Worm (Caenorhabditis elegans) whole organism, L1 larva: ENCODE measurements around the gene ire-1.

Experiments
- F16B12.6 ChIP-seq: fragments of 150-350 bp; optimal IDR thresholded peaks from 2 replicates; lab custom pipeline; 2014; ENCODE audit warnings: missing biosample characterization, missing genetic modification characterization
- Y116A8C.19 ChIP-seq: sonication (generic microtip); optimal IDR thresholded peaks from 2 replicates; lab custom pipeline; 2016; ENCODE audit warnings: missing compliant biosample characterization, missing genetic modification characterization, borderline replicate concordance
- ceh-63 ChIP-seq: fragments of 200-800 bp; sonication (Bioruptor generic); optimal IDR thresholded peaks from 2 replicates; lab custom pipeline; 2018; ENCODE audit warnings: mild to moderate bottlenecking, missing genetic modification characterization, missing compliant biosample characterization
- ceh-8 ChIP-seq: fragments of 200-800 bp; sonication (Bioruptor generic); optimal IDR thresholded peaks from 2 replicates; lab custom pipeline; 2018; ENCODE audit warnings: mild to moderate bottlenecking, missing genetic modification characterization, moderate library complexity, missing compliant biosample characterization
- ceh-82 ChIP-seq, 3 experiments: fragments of 150-350 bp in 1 of 3; sonication (generic microtip) in 2 of 3; optimal IDR thresholded peaks; 2 replicates each; lab custom pipeline; 2014 to 2017; ENCODE audit warnings: missing biosample characterization in 3 of 3, missing genetic modification characterization in 3 of 3
- ceh-88 ChIP-seq: fragments of 200-800 bp; sonication (Bioruptor generic); IDR thresholded peaks from 2 replicates; pipeline ENCODE4 v1.3.6; 2022; ENCODE audit warnings: missing genetic modification characterization, missing compliant biosample characterization
- ceh-90 ChIP-seq: sonication (generic microtip); optimal IDR thresholded peaks from 2 replicates; lab custom pipeline; 2016; ENCODE audit warnings: missing genetic modification characterization, missing compliant biosample characterization
- ces-1 ChIP-seq: fragments of 150-350 bp; optimal IDR thresholded peaks from 2 replicates; lab custom pipeline; 2014; ENCODE audit warnings: missing biosample characterization, missing genetic modification reagents, missing genetic modification characterization
- dpl-1 ChIP-seq, 3 experiments: fragments of 150-350 bp in 2 of 3; sonication (generic microtip) in 1 of 3; optimal IDR thresholded peaks; 2 replicates each; lab custom pipeline; 2014 to 2017; ENCODE audit warnings: missing biosample characterization in 3 of 3, missing genetic modification characterization in 3 of 3, missing genetic modification reagents in 3 of 3
- dsc-1 ChIP-seq: sonication (generic microtip); optimal IDR thresholded peaks from 2 replicates; lab custom pipeline; 2016; ENCODE audit warnings: mild to moderate bottlenecking, missing genetic modification characterization, missing compliant biosample characterization
- efl-1 ChIP-seq, 4 experiments: fragments of 150-350 bp; optimal IDR thresholded peaks in 3 of 4; peaks in 1 of 4; 1 replicate in 1 of 4; 2 replicates in 3 of 4; lab custom pipeline; 2014; ENCODE audit warnings: missing biosample characterization in 2 of 4, missing genetic modification characterization in 2 of 4, missing genetic modification reagents in 2 of 4
- efl-3 ChIP-seq: fragments of 200-800 bp; sonication (Bioruptor generic); optimal IDR thresholded peaks from 2 replicates; lab custom pipeline; 2018; ENCODE audit warnings: mild to moderate bottlenecking, missing genetic modification characterization, missing compliant biosample characterization
- egl-27 ChIP-seq, 2 experiments: fragments of 150-350 bp in 1 of 2; sonication (generic microtip); optimal IDR thresholded peaks; 3 replicates each; lab custom pipeline; 2017 to 2018; ENCODE audit warnings: missing biosample characterization in 2 of 2, missing genetic modification characterization in 2 of 2, missing genetic modification reagents in 2 of 2
- elt-3 ChIP-seq, 6 experiments: fragments of 150-350 bp in 1 of 6; sonication (generic microtip); optimal IDR thresholded peaks; 2 replicates each; lab custom pipeline; 2017 to 2018; ENCODE audit warnings: missing biosample characterization in 6 of 6, missing genetic modification characterization in 6 of 6, inconsistent platforms in 1 of 6
- fkh-10 ChIP-seq: sonication (generic microtip); optimal IDR thresholded peaks from 2 replicates; lab custom pipeline; 2017; ENCODE audit warnings: missing biosample characterization, missing genetic modification reagents, missing genetic modification characterization
- fkh-8 ChIP-seq: sonication (generic microtip); optimal IDR thresholded peaks from 2 replicates; lab custom pipeline; 2016; ENCODE audit warnings: mild to moderate bottlenecking, missing genetic modification characterization, missing compliant biosample characterization
- grh-1 ChIP-seq: fragments of 200-800 bp; sonication (Bioruptor generic); IDR thresholded peaks from 2 replicates; pipeline ENCODE4 v1.3.6; 2022; ENCODE audit warnings: missing genetic modification reagents, missing genetic modification characterization, missing compliant biosample characterization
- hlh-17 ChIP-seq: fragments of 200-800 bp; sonication (Bioruptor generic); optimal IDR thresholded peaks from 2 replicates; lab custom pipeline; 2018; ENCODE audit warnings: missing genetic modification characterization, mild to moderate bottlenecking, missing compliant biosample characterization, moderate library complexity, borderline replicate concordance
- hlh-4 ChIP-seq: sonication (generic microtip); optimal IDR thresholded peaks from 2 replicates; lab custom pipeline; 2016; ENCODE audit warnings: mild to moderate bottlenecking, missing genetic modification characterization, missing compliant biosample characterization
- hpl-2 ChIP-seq: fragments of 150-350 bp; optimal IDR thresholded peaks from 2 replicates; lab custom pipeline; 2014; ENCODE audit warnings: missing biosample characterization, missing genetic modification reagents, missing genetic modification characterization
- irx-1 ChIP-seq: sonication (generic microtip); optimal IDR thresholded peaks from 2 replicates; lab custom pipeline; 2016; ENCODE audit warnings: missing genetic modification characterization, missing compliant biosample characterization
- jun-1 ChIP-seq: fragments of 150-350 bp; optimal IDR thresholded peaks from 2 replicates; lab custom pipeline; 2014; ENCODE audit warnings: missing biosample characterization, missing genetic modification reagents, missing genetic modification characterization
- lin-13 ChIP-seq: fragments of 150-350 bp; optimal IDR thresholded peaks from 2 replicates; lab custom pipeline; 2014; ENCODE audit warnings: missing biosample characterization, missing genetic modification reagents, missing genetic modification characterization
- lin-14 ChIP-seq: fragments of 200-800 bp; sonication (Bioruptor generic); optimal IDR thresholded peaks from 2 replicates; lab custom pipeline; 2018; ENCODE audit warnings: mild to moderate bottlenecking, missing genetic modification characterization, moderate library complexity, missing compliant biosample characterization
- lin-35 ChIP-seq, 2 experiments: fragments of 150-350 bp; optimal IDR thresholded peaks; 2 replicates each; lab custom pipeline; 2014; ENCODE audit warnings: missing biosample characterization in 2 of 2, missing genetic modification characterization in 2 of 2, missing genetic modification reagents in 2 of 2
- lir-3 ChIP-seq: sonication (generic microtip); optimal IDR thresholded peaks from 2 replicates; lab custom pipeline; 2016; ENCODE audit warnings: mild to moderate bottlenecking, missing genetic modification characterization, moderate library complexity, missing compliant biosample characterization; ENCODE audit not compliant: poor library complexity
- lsy-2 ChIP-seq, 2 experiments: fragments of 150-350 bp; optimal IDR thresholded peaks; 2 replicates each; lab custom pipeline; 2014; ENCODE audit warnings: missing biosample characterization in 2 of 2, missing genetic modification characterization in 2 of 2
- mep-1 ChIP-seq: fragments of 150-350 bp; optimal IDR thresholded peaks from 2 replicates; lab custom pipeline; 2014; ENCODE audit warnings: missing biosample characterization, missing genetic modification characterization
- nhr-11 ChIP-seq: fragments of 150-350 bp; optimal IDR thresholded peaks from 2 replicates; lab custom pipeline; 2014; ENCODE audit warnings: missing biosample characterization, missing genetic modification characterization
- nhr-237 ChIP-seq: fragments of 150-350 bp; optimal IDR thresholded peaks from 2 replicates; lab custom pipeline; 2014; ENCODE audit warnings: missing biosample characterization, missing genetic modification characterization
- nhr-47 ChIP-seq: sonication (generic microtip); optimal IDR thresholded peaks from 2 replicates; lab custom pipeline; 2016; ENCODE audit warnings: mild to moderate bottlenecking, missing genetic modification characterization, moderate library complexity, missing compliant biosample characterization
- nhr-76 ChIP-seq: sonication (generic microtip); optimal IDR thresholded peaks from 2 replicates; lab custom pipeline; 2017; ENCODE audit warnings: missing biosample characterization, missing genetic modification characterization
- nhr-85 ChIP-seq: sonication (generic microtip); peaks from one replicate; lab custom pipeline; 2016; ENCODE audit warnings: missing genetic modification characterization, inconsistent platforms, missing compliant biosample characterization
- nhr-90 ChIP-seq: sonication (generic microtip); optimal IDR thresholded peaks from 2 replicates; lab custom pipeline; 2016; ENCODE audit warnings: mild to moderate bottlenecking, missing genetic modification characterization, missing compliant biosample characterization; ENCODE audit not compliant: poor library complexity
- pag-3 ChIP-seq: sonication (generic microtip); optimal IDR thresholded peaks from 2 replicates; lab custom pipeline; 2017; ENCODE audit warnings: missing genetic modification characterization, mild to moderate bottlenecking, missing compliant biosample characterization, antibody characterized with exemption, borderline replicate concordance; ENCODE audit not compliant: insufficient read depth
- pax-3 ChIP-seq: fragments of 200-800 bp; sonication (Bioruptor generic); optimal IDR thresholded peaks from 2 replicates; lab custom pipeline; 2018; ENCODE audit warnings: mild to moderate bottlenecking, missing genetic modification characterization, moderate library complexity, missing compliant biosample characterization
- pqm-1 ChIP-seq: sonication (generic microtip); optimal IDR thresholded peaks from 3 replicates; lab custom pipeline; 2017; ENCODE audit warnings: missing biosample characterization, missing genetic modification characterization
- snpc-4 ChIP-seq: fragments of 150-350 bp; optimal IDR thresholded peaks from 2 replicates; lab custom pipeline; 2014; ENCODE audit warnings: missing biosample characterization, missing genetic modification characterization
- snu-23 ChIP-seq: sonication (generic microtip); optimal IDR thresholded peaks from 2 replicates; lab custom pipeline; 2016; ENCODE audit warnings: missing genetic modification characterization, missing compliant biosample characterization
- sptf-1 ChIP-seq: fragments of 150-350 bp; optimal IDR thresholded peaks from 2 replicates; lab custom pipeline; 2014; ENCODE audit warnings: missing biosample characterization, missing genetic modification characterization
- swsn-7 ChIP-seq: sonication (generic microtip); optimal IDR thresholded peaks from 2 replicates; lab custom pipeline; 2016; ENCODE audit warnings: missing genetic modification characterization, missing compliant biosample characterization
- tbx-2 ChIP-seq: sonication (generic microtip); optimal IDR thresholded peaks from 2 replicates; lab custom pipeline; 2016; ENCODE audit warnings: missing genetic modification characterization, missing compliant biosample characterization
- unc-130 ChIP-seq: fragments of 150-350 bp; optimal IDR thresholded peaks from 2 replicates; lab custom pipeline; 2017; ENCODE audit warnings: missing biosample characterization, missing genetic modification characterization, inconsistent platforms
- unc-30 ChIP-seq: sonication (generic microtip); optimal IDR thresholded peaks from 2 replicates; lab custom pipeline; 2017; ENCODE audit warnings: missing biosample characterization, missing genetic modification characterization
- unc-62 ChIP-seq: fragments of 150-350 bp; optimal IDR thresholded peaks from 2 replicates; lab custom pipeline; 2014; ENCODE audit warnings: missing biosample characterization, missing genetic modification reagents, missing genetic modification characterization
- unc-86 ChIP-seq: sonication (generic microtip); optimal IDR thresholded peaks from 2 replicates; lab custom pipeline; 2016; ENCODE audit warnings: missing genetic modification characterization, missing compliant biosample characterization
- unc-98 ChIP-seq: fragments of 200-800 bp; sonication (Bioruptor generic); IDR thresholded peaks from 2 replicates; pipeline ENCODE4 v1.3.6; 2022; ENCODE audit warnings: missing genetic modification characterization, missing compliant biosample characterization
- vab-15 ChIP-seq: sonication (generic microtip); optimal IDR thresholded peaks from 2 replicates; lab custom pipeline; 2017; ENCODE audit warnings: missing genotype, mild to moderate bottlenecking, missing genetic modification characterization, missing compliant biosample characterization
- xbp-1 ChIP-seq: sonication (generic microtip); optimal IDR thresholded peaks from 2 replicates; lab custom pipeline; 2016; ENCODE audit warnings: missing genetic modification characterization, missing compliant biosample characterization
- zip-4 ChIP-seq: fragments of 200-800 bp; sonication (Bioruptor generic); optimal IDR thresholded peaks from 2 replicates; lab custom pipeline; 2018; ENCODE audit warnings: mild to moderate bottlenecking, missing genetic modification characterization, moderate library complexity, missing compliant biosample characterization
- ztf-11 ChIP-seq, 2 experiments: sonication (generic microtip); optimal IDR thresholded peaks; 2 replicates each; lab custom pipeline; 2016 to 2017; ENCODE audit warnings: missing genetic modification characterization in 2 of 2, missing biosample characterization in 1 of 2, missing compliant biosample characterization in 1 of 2
- ztf-4 ChIP-seq: fragments of 150-350 bp; optimal IDR thresholded peaks from 2 replicates; lab custom pipeline; 2014; ENCODE audit warnings: missing biosample characterization, missing genetic modification characterization

ire-1 gene

DNA sequence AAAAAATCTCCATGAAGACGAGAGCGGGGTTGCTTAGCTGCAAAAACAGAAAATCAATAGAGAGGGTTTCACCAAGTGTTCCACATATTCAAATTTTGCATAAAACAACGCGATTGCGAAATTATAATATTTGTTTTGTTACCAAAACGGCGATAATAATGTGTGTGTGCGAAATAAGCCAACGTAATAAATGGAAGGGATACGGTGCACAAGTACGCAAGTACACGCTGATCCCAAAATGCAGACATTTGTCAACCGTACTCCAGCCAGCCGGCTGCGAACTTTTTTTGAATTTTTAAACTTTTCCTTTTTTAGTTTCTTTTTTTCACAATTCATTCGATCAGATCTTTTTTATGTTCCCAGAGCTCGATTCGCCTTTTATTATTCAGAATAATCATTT lies at the start of gene ire-1:
Gene ire-1, minus strand, starts transcription at position 44 of the 400 bp plus-strand sequence.
- TF ChIP-seq irx-1 (tag; lab: Kevin White, UChicago) (no peak), jun-1 (tag; lab: Kevin White, UChicago) (peak; percentile 12), unc-130 (tag; lab: Kevin White, UChicago) (peak; percentile 80), unc-30 (tag; lab: Kevin White, UChicago) (no peak), dpl-1 (GFP tag; optimal IDR thresholded peaks at IDR 0.05; lab: Kevin White, UChicago) (peak; percentile 54 to 75 (median 70)), grh-1 (GFP tag; lab: Robert Waterston, UW) (no peak), lin-35 (GFP tag; optimal IDR thresholded peaks at IDR 0.05; lab: Kevin White, UChicago) (peak; percentile 71 to 88), fkh-8 (tag; lab: Kevin White, UChicago) (peak; percentile 48), pag-3 (no peak), nhr-11 (tag; lab: Kevin White, UChicago) (no peak), hpl-2 (no peak), tbx-2 (tag; lab: Kevin White, UChicago) (peak; percentile 26), nhr-90 (tag; lab: Kevin White, UChicago) (no peak), nhr-85 (tag; lab: Kevin White, UChicago) (no peak), swsn-7 (tag; lab: Kevin White, UChicago) (peak; percentile 50), dsc-1 (peak; percentile 9), efl-3 (GFP tag; lab: Kevin White, UChicago) (no peak), Y116A8C.19 (no peak), nhr-47 (peak; percentile 52), lir-3 (tag; lab: Kevin White, UChicago) (no peak), elt-3 (tag; optimal IDR thresholded peaks at IDR 0.05; lab: Kevin White, UChicago) (peak in 1 of 6 experiments; percentile 59), ces-1 (no peak), ceh-8 (GFP tag; lab: Kevin White, UChicago) (no peak), nhr-237 (no peak), ceh-90 (tag; lab: Kevin White, UChicago) (no peak), nhr-76 (tag; lab: Kevin White, UChicago) (no peak), pax-3 (tag; lab: Kevin White, UChicago) (no peak), hlh-17 (no peak), xbp-1 (peak; percentile 59), lin-13 (GFP tag; lab: Kevin White, UChicago) (no peak), efl-1 (optimal IDR thresholded peaks at IDR 0.05; lab: Kevin White, UChicago) (peak; percentile 52 to 69), efl-1 (GFP tag; optimal IDR thresholded peaks at IDR 0.05 in 1 of 2; lab: Kevin White, UChicago) (peak; percentile 70 to 95), ztf-4 (tag; lab: Kevin White, UChicago) (no peak), unc-86 (no peak), ceh-63 (no peak), lsy-2 (tag; optimal IDR thresholded peaks at IDR 0.05; lab: Kevin White, UChicago) (peak; percentile 98 to 100), vab-15 (tag; lab: Kevin White, UChicago) (no peak), unc-62 (GFP tag; lab: Kevin White, UChicago) (no peak), ztf-11 (tag; optimal IDR thresholded peaks at IDR 0.05; lab: Kevin White, UChicago) (no peak), zip-4 (peak; percentile 15), unc-98 (no peak), ceh-88 (GFP tag; lab: Robert Waterston, UW) (no peak), fkh-10 (GFP tag; lab: Kevin White, UChicago) (no peak), egl-27 (tag; optimal IDR thresholded peaks at IDR 0.05; lab: Kevin White, UChicago) (no peak), snpc-4 (tag; lab: Kevin White, UChicago) (peak; percentile 33), ceh-82 (tag; optimal IDR thresholded peaks at IDR 0.05; lab: Kevin White, UChicago) (peak in 2 of 3 experiments; percentile 31 to 50), F16B12.6 (peak; percentile 85), snu-23 (GFP tag; lab: Kevin White, UChicago) (peak; percentile 72), lin-14 (peak; percentile 47), sptf-1 (tag; lab: Kevin White, UChicago) (no peak), pqm-1 (tag; lab: Kevin White, UChicago) (no peak), mep-1 (peak; percentile 78), hlh-4 (tag; lab: Kevin White, UChicago) (no peak)
